Fruit fly (Drosophila melanogaster) whole organism, embryonic: ENCODE data around the gene Rpn1.

ENCODE experiments used
- Atf3 ChIP-seq: fragments of 200-800 bp; sonication (Bioruptor generic); optimal IDR thresholded peaks from 3 replicates; lab custom pipeline; 2016; ENCODE audit warnings: missing biosample characterization, missing genetic modification characterization
- CG10209 ChIP-seq: fragments of 200-800 bp; sonication (Bioruptor generic); optimal IDR thresholded peaks from 3 replicates; lab custom pipeline; 2017; ENCODE audit warnings: missing biosample characterization, mild to moderate bottlenecking, missing genetic modification characterization, missing genetic modification reagents
- CG11696 ChIP-seq: fragments of 200-800 bp; sonication (Bioruptor generic); IDR thresholded peaks from 2 replicates; pipeline ENCODE4 v1.3.6; 2022; ENCODE audit warnings: missing biosample characterization, missing genetic modification characterization
- CG13123 ChIP-seq: fragments of 200-800 bp; sonication (Bioruptor generic); optimal IDR thresholded peaks from 2 replicates; lab custom pipeline; 2016; ENCODE audit warnings: missing biosample characterization, missing genetic modification characterization
- CG13287 ChIP-seq: fragments of 200-800 bp; sonication (Bioruptor generic); IDR thresholded peaks from 2 replicates; pipeline ENCODE4 v1.3.6; 2022; ENCODE audit warnings: missing biosample characterization, missing genetic modification characterization; ENCODE audit not compliant: partially characterized antibody
- CG13775 ChIP-seq: fragments of 200-800 bp; sonication (Bioruptor generic); optimal IDR thresholded peaks from 3 replicates; lab custom pipeline; 2017; ENCODE audit warnings: missing biosample characterization, mild to moderate bottlenecking, missing genetic modification characterization
- CG14014 ChIP-seq: fragments of 200-800 bp; sonication (Bioruptor generic); IDR thresholded peaks from 2 replicates; pipeline ENCODE4 v1.3.6; 2022; ENCODE audit warnings: missing biosample characterization, missing genetic modification characterization
- CG14667 ChIP-seq: fragments of 200-800 bp; sonication (Bioruptor generic); IDR thresholded peaks from 2 replicates; pipeline ENCODE4 v1.3.6; 2022; ENCODE audit warnings: missing biosample characterization, missing genetic modification characterization
- CG17612 ChIP-seq: fragments of 200-800 bp; sonication (Bioruptor generic); IDR thresholded peaks from 2 replicates; pipeline ENCODE4 v1.3.6; 2022; ENCODE audit warnings: missing biosample characterization, missing genetic modification characterization
- CG18599 ChIP-seq: fragments of 200-800 bp; sonication (Bioruptor generic); optimal IDR thresholded peaks from 3 replicates; lab custom pipeline; 2017; ENCODE audit warnings: missing biosample characterization, missing genetic modification characterization, mild to moderate bottlenecking, moderate library complexity, missing genetic modification reagents
- CG30403 ChIP-seq: fragments of 200-800 bp; sonication (Bioruptor generic); optimal IDR thresholded peaks from 3 replicates; lab custom pipeline; 2016; ENCODE audit warnings: missing biosample characterization, missing genetic modification characterization
- CG32767 ChIP-seq: fragments of 200-800 bp; sonication (Bioruptor generic); IDR thresholded peaks from 2 replicates; pipeline ENCODE4 v1.3.6; 2022; ENCODE audit warnings: missing biosample characterization, missing genetic modification characterization
- CG3726 ChIP-seq: fragments of 200-800 bp; sonication (Bioruptor generic); IDR thresholded peaks from 3 replicates; pipeline ENCODE4, ENCODE4 v1.3.6; 2022; ENCODE audit warnings: missing biosample characterization, missing genetic modification characterization
- CG4360 ChIP-seq: fragments of 200-800 bp; sonication (Bioruptor generic); IDR thresholded peaks from 2 replicates; pipeline ENCODE4 v1.3.6; 2022; ENCODE audit warnings: missing biosample characterization, missing genetic modification characterization
- CG4820 ChIP-seq: fragments of 200-800 bp; sonication (Bioruptor generic); optimal IDR thresholded peaks from 3 replicates; lab custom pipeline; 2016; ENCODE audit warnings: missing biosample characterization, missing genetic modification characterization
- CG5180 ChIP-seq: fragments of 200-800 bp; sonication (Bioruptor generic); optimal IDR thresholded peaks from 3 replicates; lab custom pipeline; 2017; ENCODE audit warnings: missing biosample characterization, missing genetic modification characterization, mild to moderate bottlenecking, moderate library complexity, missing genetic modification reagents
- CG6854 ChIP-seq: fragments of 200-800 bp; sonication (Bioruptor generic); optimal IDR thresholded peaks from 3 replicates; lab custom pipeline; 2017; ENCODE audit warnings: missing biosample characterization, mild to moderate bottlenecking, missing genetic modification characterization
- CG7987 ChIP-seq: fragments of 200-800 bp; sonication (Bioruptor generic); optimal IDR thresholded peaks from 2 replicates; lab custom pipeline; 2018; ENCODE audit warnings: missing biosample characterization, mild to moderate bottlenecking, missing genetic modification characterization, moderate library complexity
- CG9727 ChIP-seq: fragments of 200-800 bp; sonication (Bioruptor generic); optimal IDR thresholded peaks from 3 replicates; lab custom pipeline; 2017; ENCODE audit warnings: missing biosample characterization, mild to moderate bottlenecking, missing genetic modification characterization
- D19A ChIP-seq: fragments of 200-800 bp; optimal IDR thresholded peaks from 3 replicates; lab custom pipeline; 2019; ENCODE audit warnings: missing biosample characterization, mild to moderate bottlenecking, missing genetic modification characterization, moderate library complexity
- Dip2 ChIP-seq: fragments of 200-800 bp; sonication (Bioruptor generic); IDR thresholded peaks from 2 replicates; pipeline ENCODE4 v1.3.6; 2022; ENCODE audit warnings: missing biosample characterization, missing genetic modification characterization
- Eip74EF ChIP-seq, 2 experiments: fragments of 200-800 bp in 1 of 2; fragments of >200 bp in 1 of 2; sonication (Bioruptor generic) in 1 of 2; optimal IDR thresholded peaks; 2 replicates each; lab custom pipeline; 2017 to 2019; ENCODE audit warnings: missing biosample characterization in 2 of 2, missing genetic modification characterization in 2 of 2, mild to moderate bottlenecking in 1 of 2, moderate library complexity in 1 of 2
- Ets65A ChIP-seq: fragments of 200-800 bp; sonication (Bioruptor generic); peaks from one replicate; lab custom pipeline; 2016; ENCODE audit warnings: missing biosample characterization, missing genetic modification characterization
- Hmx ChIP-seq: fragments of 200-800 bp; sonication (Bioruptor generic); optimal IDR thresholded peaks from 2 replicates; lab custom pipeline; 2016; ENCODE audit warnings: missing biosample characterization, missing genetic modification characterization
- NFAT ChIP-seq: fragments of 200-800 bp; sonication (Bioruptor generic); IDR thresholded peaks from 2 replicates; pipeline ENCODE4 v1.3.6; 2022; ENCODE audit warnings: missing biosample characterization, missing genetic modification characterization
- Neu2 ChIP-seq: fragments of 200-800 bp; sonication (Bioruptor generic); optimal IDR thresholded peaks from 3 replicates; lab custom pipeline; 2016; ENCODE audit warnings: missing biosample characterization, missing genetic modification characterization, borderline replicate concordance
- Nf-YB ChIP-seq: fragments of 200-800 bp; sonication (Bioruptor generic); optimal IDR thresholded peaks from 3 replicates; lab custom pipeline; 2019; ENCODE audit warnings: missing biosample characterization, mild to moderate bottlenecking, missing genetic modification characterization, moderate library complexity
- Sox100B ChIP-seq: fragments of 200-800 bp; sonication (Bioruptor generic); optimal IDR thresholded peaks from 3 replicates; lab custom pipeline; 2018; ENCODE audit warnings: missing biosample characterization, mild to moderate bottlenecking, missing genetic modification characterization
- Xbp1 ChIP-seq: fragments of 200-800 bp; sonication (Bioruptor generic); optimal IDR thresholded peaks from 3 replicates; lab custom pipeline; 2016; ENCODE audit warnings: missing biosample characterization, mild to moderate bottlenecking, missing genetic modification characterization
- aop ChIP-seq: fragments of 200-800 bp; sonication (Bioruptor generic); IDR thresholded peaks from 2 replicates; pipeline ENCODE4 v1.3.6; 2022; ENCODE audit warnings: missing biosample characterization, missing genetic modification characterization
- bab2 ChIP-seq: fragments of 200-800 bp; sonication (Bioruptor generic); optimal IDR thresholded peaks from 2 replicates; lab custom pipeline; 2016; ENCODE audit warnings: missing biosample characterization, missing genetic modification characterization
- bcd ChIP-seq: fragments of 200-800 bp; sonication (Bioruptor generic); optimal IDR thresholded peaks from 2 replicates; lab custom pipeline; 2017; ENCODE audit warnings: missing biosample characterization, mild to moderate bottlenecking, missing genetic modification characterization
- chinmo ChIP-seq: fragments of 200-800 bp; sonication (Bioruptor generic); IDR thresholded peaks from 4 replicates; pipeline ENCODE4 v1.3.6; 2022; ENCODE audit warnings: missing biosample characterization, missing genetic modification characterization; ENCODE audit not compliant: partially characterized antibody
- dm ChIP-seq: fragments of 200-800 bp; sonication (Bioruptor generic); optimal IDR thresholded peaks from 3 replicates; lab custom pipeline; 2016; ENCODE audit warnings: missing biosample characterization, missing genetic modification characterization
- dmrt99B ChIP-seq: fragments of 200-800 bp; sonication (Bioruptor generic); optimal IDR thresholded peaks from 2 replicates; lab custom pipeline; 2018; ENCODE audit warnings: missing biosample characterization, mild to moderate bottlenecking, missing genetic modification characterization, moderate library complexity
- fd102C ChIP-seq: fragments of 200-800 bp; sonication (Bioruptor generic); optimal IDR thresholded peaks from 2 replicates; lab custom pipeline; 2018; ENCODE audit warnings: missing biosample characterization, mild to moderate bottlenecking, missing genetic modification characterization, moderate library complexity
- her ChIP-seq: fragments of 200-800 bp; sonication (Bioruptor generic); optimal IDR thresholded peaks from 2 replicates; lab custom pipeline; 2016; ENCODE audit warnings: missing biosample characterization, missing genetic modification characterization
- lov ChIP-seq, 2 experiments: fragments of 200-800 bp in 1 of 2; fragments of >200 bp in 1 of 2; sonication (Bioruptor generic) in 1 of 2; IDR thresholded peaks in 1 of 2; optimal IDR thresholded peaks in 1 of 2; 2 replicates in 1 of 2; 3 replicates in 1 of 2; pipeline versions ENCODE4 v1.3.6 to Lab custom; 2017 to 2022; ENCODE audit warnings: missing biosample characterization in 1 of 2, missing genetic modification characterization in 1 of 2
- org-1 ChIP-seq: fragments of 200-800 bp; sonication (Bioruptor generic); optimal IDR thresholded peaks from 2 replicates; lab custom pipeline; 2017; ENCODE audit warnings: missing biosample characterization, missing genetic modification characterization
- pan ChIP-seq, 4 experiments: fragments of >200 bp in 3 of 4; fragments of 200-800 bp in 1 of 4; sonication (Bioruptor generic) in 1 of 4; optimal IDR thresholded peaks in 3 of 4; IDR thresholded peaks in 1 of 4; 2 replicates each; pipeline versions ENCODE4 v1.3.6 to Lab custom; 2017 to 2022; ENCODE audit warnings: missing biosample characterization in 2 of 4, missing genetic modification characterization in 2 of 4, mixed read lengths in 1 of 4
- pnt ChIP-seq: fragments of 200-800 bp; sonication (Bioruptor generic); optimal IDR thresholded peaks from 3 replicates; lab custom pipeline; 2016; ENCODE audit warnings: missing biosample characterization, missing genetic modification characterization
- rib ChIP-seq: fragments of 200-800 bp; sonication (Bioruptor generic); IDR thresholded peaks from 2 replicates; pipeline ENCODE4 v1.3.6; 2022; ENCODE audit warnings: missing biosample characterization, missing genetic modification characterization
- run ChIP-seq: fragments of 200-800 bp; sonication (Bioruptor generic); optimal IDR thresholded peaks from 3 replicates; lab custom pipeline; 2018; ENCODE audit warnings: missing biosample characterization, mild to moderate bottlenecking, missing genetic modification characterization
- sc ChIP-seq, 3 experiments: fragments of >200 bp in 2 of 3; fragments of 200-800 bp in 1 of 3; sonication (Bioruptor generic) in 1 of 3; optimal IDR thresholded peaks; 2 replicates in 2 of 3; 3 replicates in 1 of 3; lab custom pipeline; 2017; ENCODE audit warnings: mild to moderate bottlenecking in 1 of 3, missing biosample characterization in 1 of 3, missing genetic modification characterization in 1 of 3, missing genetic modification reagents in 1 of 3
- sens ChIP-seq: fragments of 200-800 bp; sonication (Bioruptor generic); peaks from one replicate; lab custom pipeline; 2016; ENCODE audit warnings: missing biosample characterization, missing genetic modification characterization
- sqz ChIP-seq: fragments of 200-800 bp; sonication (Bioruptor generic); optimal IDR thresholded peaks from 3 replicates; lab custom pipeline; 2018; ENCODE audit warnings: missing biosample characterization, mild to moderate bottlenecking, missing genetic modification characterization
- toy ChIP-seq: fragments of 200-800 bp; sonication (Bioruptor generic); IDR thresholded peaks from 2 replicates; pipeline ENCODE4 v1.3.6; 2022; ENCODE audit warnings: missing biosample characterization, missing genetic modification characterization
- trh ChIP-seq: fragments of 200-800 bp; sonication (Bioruptor generic); optimal IDR thresholded peaks from 2 replicates; lab custom pipeline; 2016; ENCODE audit warnings: missing biosample characterization, missing genetic modification characterization
- unpg ChIP-seq: fragments of 200-800 bp; sonication (Bioruptor generic); optimal IDR thresholded peaks from 3 replicates; lab custom pipeline; 2018; ENCODE audit warnings: missing biosample characterization, mild to moderate bottlenecking, missing genetic modification characterization, moderate library complexity
- zen ChIP-seq: fragments of 200-800 bp; sonication (Bioruptor generic); optimal IDR thresholded peaks from 3 replicates; lab custom pipeline; 2018; ENCODE audit warnings: missing biosample characterization, mild to moderate bottlenecking, missing genetic modification characterization, moderate library complexity

Gene Rpn1

dm6 chr3L:19895556-19895995, 19.3 kb upstream of the Rpn1 start (continued):
- no peak for TF ChIP-seq sc (optimal IDR thresholded peaks at IDR 0.05; lab: Kevin White, UChicago)
- TF ChIP-seq sc (GFP tag; optimal IDR thresholded peaks at IDR 0.05; lab: Kevin White, UChicago): no peak
- TF ChIP-seq sqz (GFP tag; lab: Kevin White, UChicago): no peak
- TF ChIP-seq CG13287 (GFP tag; lab: Robert Waterston, UW): peak; percentile 42
- no peak for TF ChIP-seq pnt (GFP tag; lab: Kevin White, UChicago)
- no peak for TF ChIP-seq Eip74EF (GFP tag; optimal IDR thresholded peaks at IDR 0.05; lab: Kevin White, UChicago)
- TF ChIP-seq dm (GFP tag; lab: Kevin White, UChicago): no peak
- no peak for TF ChIP-seq D19A
- peak; percentile 57 for TF ChIP-seq zen
- TF ChIP-seq sens: peak; percentile 86
- no peak for TF ChIP-seq CG14667 (GFP tag; lab: Robert Waterston, UW)
- TF ChIP-seq CG18599 (GFP tag; lab: Kevin White, UChicago): no peak
- no peak for TF ChIP-seq trh (GFP tag; lab: Kevin White, UChicago)
- no peak for TF ChIP-seq CG14014 (GFP tag; lab: Robert Waterston, UW)
- TF ChIP-seq bab2 (GFP tag; lab: Kevin White, UChicago): no peak
- no peak for TF ChIP-seq CG10209 (GFP tag; lab: Kevin White, UChicago)
- no peak for TF ChIP-seq org-1 (GFP tag; lab: Kevin White, UChicago)
- TF ChIP-seq CG7987: peak; percentile 9
- no peak for TF ChIP-seq CG4820 (GFP tag; lab: Kevin White, UChicago)
- no peak for TF ChIP-seq Ets65A (GFP tag; lab: Kevin White, UChicago)
- no peak for TF ChIP-seq Dip2 (GFP tag; lab: Robert Waterston, UW)
- no peak for TF ChIP-seq CG11696 (GFP tag; lab: Robert Waterston, UW)
- no peak for TF ChIP-seq toy (GFP tag; lab: Robert Waterston, UW)
- TF ChIP-seq CG30403 (GFP tag; lab: Kevin White, UChicago): no peak
- TF ChIP-seq lov (optimal IDR thresholded peaks at IDR 0.05; lab: Kevin White, UChicago): no peak
- TF ChIP-seq lov (GFP tag; IDR thresholded peaks at IDR 0.05; lab: Robert Waterston, UW): no peak
- no peak for TF ChIP-seq Atf3 (GFP tag; lab: Kevin White, UChicago)
- peak; percentile 99 for TF ChIP-seq CG4360 (GFP tag; lab: Robert Waterston, UW)
- TF ChIP-seq CG6854 (GFP tag; lab: Kevin White, UChicago): peak; percentile 18
- no peak for TF ChIP-seq fd102C
- no peak for TF ChIP-seq Sox100B (GFP tag; lab: Kevin White, UChicago)
- peak; percentile 39 for TF ChIP-seq her (GFP tag; lab: Kevin White, UChicago)
- peak; percentile 27 for TF ChIP-seq CG13775
- TF ChIP-seq CG5180 (GFP tag; lab: Kevin White, UChicago): no peak
- TF ChIP-seq Hmx: no peak
- no peak for TF ChIP-seq unpg (GFP tag; lab: Kevin White, UChicago)
- no peak for TF ChIP-seq run (tag; lab: Kevin White, UChicago)
- no peak for TF ChIP-seq Neu2
- TF ChIP-seq NFAT: no peak
- TF ChIP-seq dmrt99B (tag; lab: Kevin White, UChicago): no peak
- no peak for TF ChIP-seq Xbp1
- TF ChIP-seq chinmo: peak; percentile 91
- no peak for TF ChIP-seq CG3726
- no peak for TF ChIP-seq CG17612 (GFP tag; lab: Robert Waterston, UW)
- TF ChIP-seq rib: no peak; the same call in none of the 2 replicates
- TF ChIP-seq CG9727: peak; percentile 27
- no peak for TF ChIP-seq aop (GFP tag; lab: Robert Waterston, UW)
- TF ChIP-seq CG32767 (GFP tag; lab: Robert Waterston, UW): peak; percentile 60; the same call in 1 of the 2 replicates
- no peak for TF ChIP-seq bcd (GFP tag; lab: Kevin White, UChicago)
- no peak for TF ChIP-seq CG13123
- no peak for TF ChIP-seq pan (optimal IDR thresholded peaks at IDR 0.05; lab: Kevin White, UChicago)
- no peak for TF ChIP-seq pan (GFP tag; optimal IDR thresholded peaks at IDR 0.05 in 1 of 2, IDR thresholded peaks at IDR 0.05 in 1 of 2)
- peak; percentile 92 for TF ChIP-seq Nf-YB (GFP tag; lab: Kevin White, UChicago)
